Fruit fly (Drosophila melanogaster) whole organism, embryonic: ENCODE data around the gene CG12951.

ENCODE experiments used
- Abd-B ChIP-seq: fragments of 200-800 bp; sonication (Bioruptor generic); optimal IDR thresholded peaks from 2 replicates; lab custom pipeline; 2018; ENCODE audit warnings: missing biosample characterization, mild to moderate bottlenecking, missing genetic modification characterization, moderate library complexity
- Antp ChIP-seq: fragments of 200-800 bp; sonication (Bioruptor generic); optimal IDR thresholded peaks from 3 replicates; lab custom pipeline; 2016; ENCODE audit warnings: missing biosample characterization, missing genetic modification characterization
- Atf6 ChIP-seq: fragments of 200-800 bp; sonication (Bioruptor generic); IDR thresholded peaks from 2 replicates; pipeline ENCODE4 v1.3.6; 2022; ENCODE audit warnings: missing biosample characterization, missing genetic modification characterization
- BtbVII ChIP-seq: fragments of 200-800 bp; sonication (Bioruptor generic); optimal IDR thresholded peaks from 3 replicates; lab custom pipeline; 2017; ENCODE audit warnings: missing biosample characterization, mild to moderate bottlenecking, missing genetic modification characterization
- CG10147 ChIP-seq: fragments of 200-800 bp; sonication (Bioruptor generic); optimal IDR thresholded peaks from 2 replicates; lab custom pipeline; 2019; ENCODE audit warnings: missing biosample characterization, mild to moderate bottlenecking, missing genetic modification characterization, moderate library complexity
- CG11085 ChIP-seq: fragments of 200-800 bp; sonication (Bioruptor generic); IDR thresholded peaks from 2 replicates; pipeline ENCODE4 v1.3.6; 2022; ENCODE audit warnings: missing biosample characterization, missing genetic modification characterization
- CG11723 ChIP-seq: fragments of 200-800 bp; sonication (Bioruptor generic); optimal IDR thresholded peaks from 2 replicates; lab custom pipeline; 2017; ENCODE audit warnings: missing biosample characterization, mild to moderate bottlenecking, missing genetic modification characterization
- CG14014 ChIP-seq: fragments of 200-800 bp; sonication (Bioruptor generic); IDR thresholded peaks from 2 replicates; pipeline ENCODE4 v1.3.6; 2022; ENCODE audit warnings: missing biosample characterization, missing genetic modification characterization
- CG15011 ChIP-seq: fragments of 200-800 bp; sonication (Bioruptor generic); optimal IDR thresholded peaks from 3 replicates; lab custom pipeline; 2018; ENCODE audit warnings: missing biosample characterization, mild to moderate bottlenecking, missing genetic modification characterization
- CG16863 ChIP-seq: fragments of 200-800 bp; sonication (Bioruptor generic); optimal IDR thresholded peaks from 3 replicates; lab custom pipeline; 2016; ENCODE audit warnings: missing biosample characterization, missing genetic modification characterization
- CG17361 ChIP-seq: fragments of 200-800 bp; sonication (Bioruptor generic); IDR thresholded peaks from 3 replicates; pipeline ENCODE4 v1.3.6; 2022; ENCODE audit warnings: missing biosample characterization, missing genetic modification characterization
- CG17568 ChIP-seq: fragments of 200-800 bp; sonication (Bioruptor generic); optimal IDR thresholded peaks from 2 replicates; lab custom pipeline; 2018; ENCODE audit warnings: missing biosample characterization, mild to moderate bottlenecking, missing genetic modification characterization, moderate library complexity
- CG17802 ChIP-seq: fragments of 200-800 bp; sonication (Bioruptor generic); optimal IDR thresholded peaks from 2 replicates; lab custom pipeline; 2018; ENCODE audit warnings: missing biosample characterization, mild to moderate bottlenecking, missing genetic modification characterization, moderate library complexity
- CG18011 ChIP-seq: fragments of 200-800 bp; sonication (Bioruptor generic); optimal IDR thresholded peaks from 2 replicates; lab custom pipeline; 2017; ENCODE audit warnings: missing biosample characterization, missing genetic modification characterization, mild to moderate bottlenecking, moderate library complexity, missing genotype
- CG18262 ChIP-seq: fragments of 200-800 bp; optimal IDR thresholded peaks from 3 replicates; lab custom pipeline; 2019; ENCODE audit warnings: missing biosample characterization, mild to moderate bottlenecking, missing genetic modification characterization, moderate library complexity
- CG2129 ChIP-seq: fragments of 200-800 bp; sonication (Bioruptor generic); IDR thresholded peaks from 2 replicates; pipeline ENCODE4 v1.3.6; 2022; ENCODE audit warnings: missing biosample characterization, missing genetic modification characterization; ENCODE audit not compliant: partially characterized antibody
- CG3995 ChIP-seq: fragments of 200-800 bp; sonication (Bioruptor generic); optimal IDR thresholded peaks from 3 replicates; lab custom pipeline; 2016; ENCODE audit warnings: missing biosample characterization, missing genetic modification characterization
- CG42726 ChIP-seq: fragments of 200-800 bp; sonication (Bioruptor generic); IDR thresholded peaks from 2 replicates; pipeline ENCODE4 v1.3.6; 2022; ENCODE audit warnings: missing biosample characterization, missing genetic modification characterization; ENCODE audit not compliant: partially characterized antibody
- CG4404 ChIP-seq: fragments of 200-800 bp; sonication (Bioruptor generic); IDR thresholded peaks from 2 replicates; pipeline ENCODE4 v1.3.6; 2022; ENCODE audit warnings: missing biosample characterization, missing genetic modification characterization
- CG7372 ChIP-seq: fragments of 200-800 bp; sonication (Bioruptor generic); IDR thresholded peaks from 2 replicates; pipeline ENCODE4 v1.3.6; 2022; ENCODE audit warnings: missing biosample characterization, missing genetic modification characterization
- CG7963 ChIP-seq: fragments of 200-800 bp; sonication (Bioruptor generic); IDR thresholded peaks from 3 replicates; pipeline ENCODE4 v1.3.6; 2022; ENCODE audit warnings: missing biosample characterization, missing genetic modification characterization; ENCODE audit not compliant: partially characterized antibody
- CG8388 ChIP-seq: fragments of 200-800 bp; sonication (Bioruptor generic); optimal IDR thresholded peaks from 2 replicates; lab custom pipeline; 2019; ENCODE audit warnings: missing biosample characterization, mild to moderate bottlenecking, missing genetic modification characterization, moderate library complexity
- Dad ChIP-seq: fragments of 200-800 bp; sonication (Bioruptor generic); optimal IDR thresholded peaks from 3 replicates; lab custom pipeline; 2016; ENCODE audit warnings: missing biosample characterization, missing genetic modification characterization
- Fer3 ChIP-seq: fragments of 200-800 bp; sonication (Bioruptor generic); optimal IDR thresholded peaks from 2 replicates; lab custom pipeline; 2018; ENCODE audit warnings: missing biosample characterization, mild to moderate bottlenecking, missing genetic modification characterization, moderate library complexity
- HLH3B ChIP-seq: fragments of 200-800 bp; sonication (Bioruptor generic); IDR thresholded peaks from 2 replicates; pipeline ENCODE4 v1.3.6; 2022; ENCODE audit warnings: missing biosample characterization, missing genetic modification characterization
- HLH54F ChIP-seq: fragments of 200-800 bp; sonication (Bioruptor generic); optimal IDR thresholded peaks from 3 replicates; lab custom pipeline; 2016; ENCODE audit warnings: missing biosample characterization, missing genetic modification characterization
- Hr51 ChIP-seq, 2 experiments: fragments of 200-800 bp; sonication (Bioruptor generic); optimal IDR thresholded peaks; 2 replicates in 1 of 2; 3 replicates in 1 of 2; lab custom pipeline; 2016 to 2018; ENCODE audit warnings: missing biosample characterization in 2 of 2, missing genetic modification characterization in 2 of 2, mild to moderate bottlenecking in 1 of 2, moderate library complexity in 1 of 2
- Lhr ChIP-seq: fragments of 200-800 bp; sonication (Bioruptor generic); optimal IDR thresholded peaks from 3 replicates; lab custom pipeline; 2017; ENCODE audit warnings: mild to moderate bottlenecking, missing biosample characterization, missing genetic modification reagents, missing genetic modification characterization
- Myb ChIP-seq: fragments of 200-800 bp; sonication (Bioruptor generic); optimal IDR thresholded peaks from 2 replicates; lab custom pipeline; 2016; ENCODE audit warnings: missing biosample characterization, missing genetic modification characterization
- Nf-YB ChIP-seq: fragments of 200-800 bp; sonication (Bioruptor generic); optimal IDR thresholded peaks from 3 replicates; lab custom pipeline; 2019; ENCODE audit warnings: missing biosample characterization, mild to moderate bottlenecking, missing genetic modification characterization, moderate library complexity
- PHDP ChIP-seq: fragments of 200-800 bp; sonication (Bioruptor generic); optimal IDR thresholded peaks from 3 replicates; lab custom pipeline; 2018; ENCODE audit warnings: missing biosample characterization, mild to moderate bottlenecking, missing genetic modification characterization, moderate library complexity
- Poxn ChIP-seq: fragments of 200-800 bp; sonication (Bioruptor generic); IDR thresholded peaks from 2 replicates; pipeline ENCODE4 v1.3.6; 2022; ENCODE audit warnings: missing biosample characterization, missing genetic modification characterization
- Spps ChIP-seq: fragments of 200-800 bp; sonication (Bioruptor generic); optimal IDR thresholded peaks from 2 replicates; lab custom pipeline; 2018; ENCODE audit warnings: missing biosample characterization, mild to moderate bottlenecking, missing genetic modification characterization
- al ChIP-seq: fragments of 200-800 bp; sonication (Bioruptor generic); IDR thresholded peaks from 2 replicates; pipeline ENCODE4 v1.3.6; 2022; ENCODE audit warnings: missing biosample characterization, missing genetic modification characterization
- bcd ChIP-seq: fragments of 200-800 bp; sonication (Bioruptor generic); optimal IDR thresholded peaks from 2 replicates; lab custom pipeline; 2017; ENCODE audit warnings: missing biosample characterization, mild to moderate bottlenecking, missing genetic modification characterization
- cg ChIP-seq: fragments of 200-800 bp; sonication (Bioruptor generic); optimal IDR thresholded peaks from 3 replicates; lab custom pipeline; 2019; ENCODE audit warnings: missing biosample characterization, mild to moderate bottlenecking, missing genetic modification characterization, moderate library complexity
- dmrt11E ChIP-seq: fragments of 200-800 bp; sonication (Bioruptor generic); optimal IDR thresholded peaks from 3 replicates; lab custom pipeline; 2018; ENCODE audit warnings: missing biosample characterization, mild to moderate bottlenecking, missing genetic modification characterization, moderate library complexity
- fd3F ChIP-seq: fragments of 200-800 bp; sonication (Bioruptor generic); optimal IDR thresholded peaks from 2 replicates; lab custom pipeline; 2018; ENCODE audit warnings: missing biosample characterization, mild to moderate bottlenecking, missing genetic modification characterization, moderate library complexity
- fu2 ChIP-seq: fragments of 200-800 bp; sonication (Bioruptor generic); optimal IDR thresholded peaks from 2 replicates; lab custom pipeline; 2016; ENCODE audit warnings: missing biosample characterization, missing genetic modification characterization
- gsb ChIP-seq: fragments of 200-800 bp; sonication (Bioruptor generic); IDR thresholded peaks from 2 replicates; pipeline ENCODE4 v1.3.6; 2022; ENCODE audit warnings: missing biosample characterization, missing genetic modification characterization
- h ChIP-seq: fragments of >200 bp; optimal IDR thresholded peaks from 2 replicates; lab custom pipeline; 2017
- mirr ChIP-seq: fragments of 200-800 bp; sonication (Bioruptor generic); optimal IDR thresholded peaks from 3 replicates; lab custom pipeline; 2018; ENCODE audit warnings: missing biosample characterization, mild to moderate bottlenecking, missing genetic modification characterization
- nerfin-1 ChIP-seq: fragments of 200-800 bp; sonication (Bioruptor generic); optimal IDR thresholded peaks from 3 replicates; lab custom pipeline; 2019; ENCODE audit warnings: missing biosample characterization, mild to moderate bottlenecking, missing genetic modification characterization, moderate library complexity
- onecut ChIP-seq: fragments of 200-800 bp; sonication (Bioruptor generic); IDR thresholded peaks from 2 replicates; pipeline ENCODE4 v1.3.6; 2022; ENCODE audit warnings: missing biosample characterization, missing genetic modification characterization
- p53 ChIP-seq: fragments of 200-800 bp; sonication (Bioruptor generic); optimal IDR thresholded peaks from 2 replicates; lab custom pipeline; 2016; ENCODE audit warnings: missing biosample characterization, missing genetic modification characterization
- pho ChIP-seq: fragments of 200-800 bp; sonication (Bioruptor generic); optimal IDR thresholded peaks from 2 replicates; lab custom pipeline; 2016; ENCODE audit warnings: missing biosample characterization, missing genetic modification characterization
- stwl ChIP-seq: fragments of 200-800 bp; sonication (Bioruptor generic); optimal IDR thresholded peaks from 3 replicates; lab custom pipeline; 2018; ENCODE audit warnings: missing biosample characterization, mild to moderate bottlenecking, missing genetic modification characterization, moderate library complexity
- tx ChIP-seq: fragments of 200-800 bp; sonication (Bioruptor generic); optimal IDR thresholded peaks from 2 replicates; lab custom pipeline; 2016; ENCODE audit warnings: missing biosample characterization, missing genetic modification characterization
- usp ChIP-seq: fragments of >200 bp; optimal IDR thresholded peaks from 2 replicates; lab custom pipeline; 2017; ENCODE audit warnings: missing biosample characterization, missing genetic modification characterization
- vnd ChIP-seq: fragments of 200-800 bp; sonication (Bioruptor generic); IDR thresholded peaks from 3 replicates; pipeline ENCODE4 v1.3.6; 2022; ENCODE audit warnings: missing biosample characterization, missing genetic modification characterization; ENCODE audit not compliant: partially characterized antibody
- wek ChIP-seq: fragments of 200-800 bp; sonication (Bioruptor generic); optimal IDR thresholded peaks from 3 replicates; lab custom pipeline; 2018; ENCODE audit warnings: missing biosample characterization, mild to moderate bottlenecking, missing genetic modification characterization, moderate library complexity

CG12951 gene

DNA sequence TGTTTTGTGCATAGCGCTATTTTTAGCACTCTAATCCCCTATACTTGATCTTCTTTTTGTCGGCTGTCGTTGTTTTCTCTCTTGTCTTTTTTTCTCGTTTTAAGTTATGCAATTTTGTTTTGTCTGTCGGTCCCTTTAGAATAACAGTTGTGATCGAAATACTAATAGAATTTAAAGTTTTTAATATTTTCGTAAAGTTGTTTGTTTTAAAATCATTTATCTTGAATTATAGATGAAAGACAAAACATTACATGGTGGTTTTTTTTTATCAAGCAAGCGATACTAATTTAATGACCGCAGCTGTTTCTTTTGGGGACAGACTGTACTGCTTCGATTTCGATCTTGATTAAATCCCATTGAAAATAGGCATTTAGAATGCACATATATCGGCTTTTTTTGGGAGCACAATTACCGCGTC is 14.7 kb upstream of the CG12951 start (continued):
- TF ChIP-seq onecut (GFP tag; lab: Robert Waterston, UW) (no peak), mirr (GFP tag; lab: Kevin White, UChicago) (no peak), Hr51 (GFP tag; optimal IDR thresholded peaks at IDR 0.05; lab: Kevin White, UChicago) (peak; percentile 13 to 74), CG18262 (tag; lab: Kevin White, UChicago) (peak; percentile 38), fu2 (GFP tag; lab: Kevin White, UChicago) (no peak), cg (GFP tag; lab: Kevin White, UChicago) (no peak), vnd (no peak), Fer3 (tag; lab: Kevin White, UChicago) (peak; percentile 43), Abd-B (GFP tag; lab: Kevin White, UChicago) (no peak), Lhr (GFP tag; lab: Kevin White, UChicago) (no peak), CG18011 (GFP tag; lab: Kevin White, UChicago) (no peak), Antp (peak; percentile 15), CG16863 (peak; percentile 45), CG7372 (no peak), BtbVII (GFP tag; lab: Kevin White, UChicago) (no peak), HLH3B (GFP tag; lab: Robert Waterston, UW) (peak; percentile 52), CG8388 (GFP tag; lab: Kevin White, UChicago) (peak; percentile 53), al (GFP tag; lab: Robert Waterston, UW) (no peak), CG17568 (peak; percentile 12), CG14014 (GFP tag; lab: Robert Waterston, UW) (no peak), p53 (GFP tag; lab: Kevin White, UChicago) (no peak), fd3F (GFP tag; lab: Kevin White, UChicago) (no peak), dmrt11E (peak; percentile 22), CG7963 (GFP tag; lab: Robert Waterston, UW) (no peak), Myb (no peak), PHDP (tag; lab: Kevin White, UChicago) (peak; percentile 57), usp (GFP tag; lab: Kevin White, UChicago) (no peak), Dad (no peak), CG42726 (GFP tag; lab: Robert Waterston, UW) (no peak), Nf-YB (peak; percentile 14), HLH54F (GFP tag; lab: Kevin White, UChicago) (peak; percentile 26), Atf6 (GFP tag; lab: Robert Waterston, UW) (no peak), stwl (tag; lab: Kevin White, UChicago) (no peak), CG11723 (peak; percentile 16), wek (GFP tag; lab: Kevin White, UChicago) (no peak), h (lab: Kevin White, UChicago) (no peak), Spps (no peak), CG3995 (GFP tag; lab: Kevin White, UChicago) (no peak), bcd (GFP tag; lab: Kevin White, UChicago) (peak; percentile 13), CG10147 (GFP tag; lab: Kevin White, UChicago) (peak; percentile 9), CG15011 (GFP tag; lab: Kevin White, UChicago) (no peak), CG17361 (GFP tag; lab: Robert Waterston, UW) (peak; percentile 37; the same call in 1 of the 3 replicates), gsb (GFP tag; lab: Robert Waterston, UW) (no peak; the same call in 1 of the 2 replicates), nerfin-1 (tag; lab: Kevin White, UChicago) (peak; percentile 7), CG17802 (no peak), CG11085 (GFP tag; lab: Robert Waterston, UW) (no peak), tx (GFP tag; lab: Kevin White, UChicago) (peak; percentile 19), Poxn (no peak), CG4404 (GFP tag; lab: Robert Waterston, UW) (no peak), pho (GFP tag; lab: Kevin White, UChicago) (no peak), CG2129 (GFP tag; lab: Robert Waterston, UW) (no peak)
